Fruit fly (Drosophila melanogaster) whole organism, prepupa: ENCODE results near the gene Tmem43.

ENCODE experiments used
- Blimp-1 ChIP-seq: fragments of 200-800 bp; sonication (Bioruptor generic); optimal IDR thresholded peaks from 3 replicates; lab custom pipeline; 2017; ENCODE audit warnings: missing biosample characterization, missing genetic modification characterization, mild to moderate bottlenecking, moderate library complexity, missing genetic modification reagents
- CG3032 ChIP-seq: fragments of 200-800 bp; optimal IDR thresholded peaks from 2 replicates; lab custom pipeline; 2019; ENCODE audit warnings: missing biosample characterization, mild to moderate bottlenecking, missing genetic modification characterization, moderate library complexity
- Sox14 ChIP-seq: fragments of 200-800 bp; sonication (Bioruptor generic); optimal IDR thresholded peaks from 3 replicates; lab custom pipeline; 2016; ENCODE audit warnings: missing biosample characterization, missing genetic modification characterization
- esn ChIP-seq: fragments of 200-800 bp; sonication (Bioruptor generic); optimal IDR thresholded peaks from 2 replicates; lab custom pipeline; 2016; ENCODE audit warnings: missing biosample characterization, mild to moderate bottlenecking, missing genetic modification characterization, moderate library complexity
- fd59A ChIP-seq: fragments of 200-800 bp; sonication (Bioruptor generic); optimal IDR thresholded peaks from 2 replicates; lab custom pipeline; 2017; ENCODE audit warnings: missing biosample characterization, mild to moderate bottlenecking, missing genetic modification characterization, missing genetic modification reagents
- ss ChIP-seq, 2 experiments: fragments of 200-800 bp; sonication (Bioruptor generic); optimal IDR thresholded peaks; 2 replicates in 1 of 2; 3 replicates in 1 of 2; lab custom pipeline; 2017 to 2018; ENCODE audit warnings: mild to moderate bottlenecking in 2 of 2, missing biosample characterization in 2 of 2, missing genetic modification characterization in 2 of 2, moderate library complexity in 1 of 2
- topi ChIP-seq: fragments of 200-800 bp; sonication (Bioruptor generic); optimal IDR thresholded peaks from 3 replicates; lab custom pipeline; 2016; ENCODE audit warnings: missing biosample characterization, missing genetic modification characterization

DNA sequence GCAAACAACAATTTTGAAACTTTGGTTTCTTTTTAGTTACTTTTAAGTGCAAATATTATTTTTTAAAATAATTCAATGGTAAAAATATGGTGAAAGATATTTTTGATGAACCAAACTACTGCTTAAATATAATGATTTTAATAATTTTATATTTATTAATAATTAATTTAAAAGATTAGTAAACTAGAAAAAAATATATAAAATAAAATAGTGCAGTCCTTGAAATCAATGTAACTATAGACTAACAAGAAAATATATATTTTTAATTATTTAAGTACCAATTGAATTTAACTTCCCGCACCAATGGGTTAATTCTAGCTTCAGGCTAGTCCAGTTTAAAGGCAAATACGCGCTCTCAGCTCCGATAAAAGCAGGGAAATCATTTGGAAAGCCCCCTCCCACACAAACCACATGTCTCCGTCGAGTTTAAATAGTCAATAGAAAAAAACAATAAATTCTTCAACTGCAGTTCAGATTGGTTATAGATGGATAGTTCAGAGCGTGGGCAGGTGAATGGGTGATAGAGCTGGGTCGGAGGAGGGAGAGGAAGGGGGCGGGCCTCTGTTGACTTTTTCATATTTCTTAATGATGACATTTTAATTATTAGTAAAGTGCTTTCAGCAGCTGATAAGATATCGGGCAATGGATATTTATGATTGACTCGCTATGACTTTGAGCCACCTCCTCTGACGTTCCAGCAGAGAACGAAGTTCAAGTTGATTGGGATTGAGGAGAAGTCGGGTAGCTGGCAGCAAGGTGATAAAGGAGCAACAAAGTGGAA, 47.2 kb upstream of the Tmem43 start:
- no peak for TF ChIP-seq Sox14 (GFP tag; lab: Kevin White, UChicago)
- no peak for TF ChIP-seq esn (GFP tag; lab: Kevin White, UChicago)
- no peak for TF ChIP-seq fd59A (GFP tag; lab: Kevin White, UChicago)
- TF ChIP-seq topi (GFP tag; lab: Kevin White, UChicago), result no peak
- no peak for TF ChIP-seq CG3032
- TF ChIP-seq ss (GFP tag; optimal IDR thresholded peaks at IDR 0.05; lab: Kevin White, UChicago), result no peak
- no peak for TF ChIP-seq Blimp-1 (GFP tag; lab: Kevin White, UChicago)
